Worm (Caenorhabditis elegans) whole organism, L4/young adult: Measurements from ENCODE around the gene K03B4.2.

Experiments
- W03F9.2 ChIP-seq: fragments of 150-350 bp; optimal IDR thresholded peaks from 2 replicates; lab custom pipeline; 2014; ENCODE audit warnings: missing biosample characterization, missing genetic modification characterization
- him-1 ChIP-seq: sonication (generic microtip); optimal IDR thresholded peaks from 2 replicates; lab custom pipeline; 2016; ENCODE audit warnings: missing genotype, missing genetic modification reagents, missing genetic modification characterization, missing compliant biosample characterization

ce11 chrV:4689234-4689633 is 1.4 kb downstream of the K03B4.2 start, which contains the start of gene K03B4.1:
- TF ChIP-seq him-1 (tag; lab: Kevin White, UChicago) (no peak), W03F9.2 (tag; lab: Kevin White, UChicago) (no peak)
